Worm (Caenorhabditis elegans) whole organism, L3 larva: Measurements from ENCODE around the gene doxa-1.

ENCODE experiments used
- R02D3.7 ChIP-seq: fragments of 150-350 bp; optimal IDR thresholded peaks from 2 replicates; lab custom pipeline; 2014; ENCODE audit warnings: missing biosample characterization, missing genetic modification characterization
- ZK546.5 ChIP-seq: sonication (generic microtip); optimal IDR thresholded peaks from 2 replicates; lab custom pipeline; 2017; ENCODE audit warnings: missing biosample characterization, missing genetic modification characterization
- aly-2 ChIP-seq: fragments of 150-350 bp; optimal IDR thresholded peaks from 2 replicates; lab custom pipeline; 2014; ENCODE audit warnings: missing biosample characterization, missing genetic modification characterization
- ama-1 ChIP-seq: fragments of 150-350 bp; optimal IDR thresholded peaks from 2 replicates; lab custom pipeline; 2018
- ceh-16 ChIP-seq: sonication (generic microtip); optimal IDR thresholded peaks from 2 replicates; lab custom pipeline; 2017; ENCODE audit warnings: missing biosample characterization, missing genetic modification characterization
- ceh-28 ChIP-seq: fragments of 150-350 bp; optimal IDR thresholded peaks from 2 replicates; lab custom pipeline; 2014; ENCODE audit warnings: missing biosample characterization, missing genetic modification reagents, missing genetic modification characterization
- ceh-82 ChIP-seq: fragments of 150-350 bp; optimal IDR thresholded peaks from 2 replicates; lab custom pipeline; 2014; ENCODE audit warnings: missing biosample characterization, missing genetic modification characterization
- ceh-9 ChIP-seq: sonication (generic microtip); optimal IDR thresholded peaks from 2 replicates; lab custom pipeline; 2018; ENCODE audit warnings: missing biosample characterization, missing genetic modification characterization
- daf-12 ChIP-seq: fragments of 150-350 bp; optimal IDR thresholded peaks from 2 replicates; lab custom pipeline; 2014; ENCODE audit warnings: missing biosample characterization, missing genetic modification reagents, missing genetic modification characterization
- egl-5 ChIP-seq: fragments of 150-350 bp; optimal IDR thresholded peaks from 2 replicates; lab custom pipeline; 2017; ENCODE audit warnings: missing biosample characterization, missing genetic modification reagents, missing genetic modification characterization, inconsistent platforms
- elt-1 ChIP-seq: fragments of 150-350 bp; optimal IDR thresholded peaks from 2 replicates; lab custom pipeline; 2014; ENCODE audit warnings: missing biosample characterization, missing genetic modification characterization
- elt-2 ChIP-seq: sonication (generic microtip); optimal IDR thresholded peaks from 2 replicates; lab custom pipeline; 2016; ENCODE audit warnings: missing genetic modification reagents, mild to moderate bottlenecking, missing genetic modification characterization, missing compliant biosample characterization
- elt-3 ChIP-seq, 3 experiments: fragments of 150-350 bp in 1 of 3; sonication (generic microtip) in 2 of 3; optimal IDR thresholded peaks; 2 replicates in 2 of 3; 4 replicates in 1 of 3; lab custom pipeline; 2014 to 2017; ENCODE audit warnings: missing biosample characterization in 3 of 3, missing genetic modification characterization in 3 of 3
- eor-1 ChIP-seq, 2 experiments: fragments of 150-350 bp; optimal IDR thresholded peaks; 2 replicates each; lab custom pipeline; 2014 to 2018; ENCODE audit warnings: missing biosample characterization in 2 of 2, missing genetic modification characterization in 2 of 2
- fkh-10 ChIP-seq: sonication (generic microtip); optimal IDR thresholded peaks from 2 replicates; lab custom pipeline; 2017; ENCODE audit warnings: missing biosample characterization, missing genetic modification reagents, missing genetic modification characterization
- hmg-11 ChIP-seq: sonication (generic microtip); optimal IDR thresholded peaks from 2 replicates; lab custom pipeline; 2016; ENCODE audit warnings: missing genetic modification characterization, missing compliant biosample characterization
- jun-1 ChIP-seq: fragments of 150-350 bp; optimal IDR thresholded peaks from 2 replicates; lab custom pipeline; 2014; ENCODE audit warnings: missing biosample characterization, missing genetic modification reagents, missing genetic modification characterization
- lin-15B ChIP-seq: fragments of 150-350 bp; optimal IDR thresholded peaks from 2 replicates; lab custom pipeline; 2014; ENCODE audit warnings: missing biosample characterization, missing genetic modification characterization
- lin-39 ChIP-seq: fragments of 150-350 bp; optimal IDR thresholded peaks from 2 replicates; lab custom pipeline; 2018; ENCODE audit warnings: missing biosample characterization, missing genetic modification reagents, missing genetic modification characterization
- mdl-1 ChIP-seq: fragments of 150-350 bp; optimal IDR thresholded peaks from 2 replicates; lab custom pipeline; 2014; ENCODE audit warnings: missing biosample characterization, missing genetic modification characterization
- nfya-1 ChIP-seq: sonication (generic microtip); optimal IDR thresholded peaks from 2 replicates; lab custom pipeline; 2017; ENCODE audit warnings: missing genetic modification characterization, mild to moderate bottlenecking, missing compliant biosample characterization, antibody characterized with exemption, moderate library complexity; ENCODE audit not compliant: insufficient read depth
- nhr-11 ChIP-seq: fragments of 150-350 bp; optimal IDR thresholded peaks from 2 replicates; lab custom pipeline; 2014; ENCODE audit warnings: missing biosample characterization, missing genetic modification characterization
- nhr-12 ChIP-seq: fragments of 150-350 bp; optimal IDR thresholded peaks from 2 replicates; lab custom pipeline; 2014; ENCODE audit warnings: missing biosample characterization, missing genetic modification characterization
- nhr-23 ChIP-seq: fragments of 150-350 bp; optimal IDR thresholded peaks from 2 replicates; lab custom pipeline; 2014; ENCODE audit warnings: missing biosample characterization, missing genetic modification reagents, missing genetic modification characterization
- nhr-237 ChIP-seq: fragments of 150-350 bp; optimal IDR thresholded peaks from 2 replicates; lab custom pipeline; 2014; ENCODE audit warnings: missing biosample characterization, missing genetic modification characterization
- nhr-25 ChIP-seq: sonication (generic microtip); optimal IDR thresholded peaks from 2 replicates; lab custom pipeline; 2017; ENCODE audit warnings: missing biosample characterization, missing genetic modification characterization
- nhr-28 ChIP-seq: fragments of 150-350 bp; optimal IDR thresholded peaks from 2 replicates; lab custom pipeline; 2014; ENCODE audit warnings: missing biosample characterization, missing genetic modification characterization
- nhr-67 ChIP-seq: fragments of 150-350 bp; optimal IDR thresholded peaks from 2 replicates; lab custom pipeline; 2014; ENCODE audit warnings: missing biosample characterization, missing genetic modification characterization
- nhr-76 ChIP-seq: fragments of 150-350 bp; sonication (generic microtip); optimal IDR thresholded peaks from 5 replicates; lab custom pipeline; 2014; ENCODE audit warnings: missing biosample characterization, missing genetic modification characterization
- pha-4 ChIP-seq: fragments of 150-350 bp; optimal IDR thresholded peaks from 2 replicates; lab custom pipeline; 2014; ENCODE audit warnings: missing biosample characterization, missing genetic modification reagents, missing genetic modification characterization
- pqm-1 ChIP-seq: fragments of 150-350 bp; optimal IDR thresholded peaks from 2 replicates; lab custom pipeline; 2017; ENCODE audit warnings: missing biosample characterization, missing genetic modification characterization, inconsistent platforms
- skn-1 ChIP-seq: fragments of 150-350 bp; optimal IDR thresholded peaks from 2 replicates; lab custom pipeline; 2014; ENCODE audit warnings: missing biosample characterization, missing genetic modification characterization
- snpc-4 ChIP-seq: fragments of 150-350 bp; optimal IDR thresholded peaks from 2 replicates; lab custom pipeline; 2014; ENCODE audit warnings: missing biosample characterization, missing genetic modification characterization
- tbx-2 ChIP-seq: sonication (generic microtip); optimal IDR thresholded peaks from 2 replicates; lab custom pipeline; 2016; ENCODE audit warnings: mild to moderate bottlenecking, missing genetic modification characterization, missing compliant biosample characterization
- unc-39 ChIP-seq: sonication (generic microtip); optimal IDR thresholded peaks from 4 replicates; lab custom pipeline; 2017; ENCODE audit warnings: missing biosample characterization, missing genetic modification characterization
- unc-62 ChIP-seq: fragments of 150-350 bp; sonication (generic microtip); optimal IDR thresholded peaks from 4 replicates; lab custom pipeline; 2014; ENCODE audit warnings: missing biosample characterization, missing genetic modification reagents, missing genetic modification characterization
- zag-1 ChIP-seq: fragments of 150-350 bp; optimal IDR thresholded peaks from 2 replicates; lab custom pipeline; 2014; ENCODE audit warnings: missing biosample characterization, missing genetic modification characterization
- ztf-11 ChIP-seq: fragments of 150-350 bp; optimal IDR thresholded peaks from 2 replicates; lab custom pipeline; 2014; ENCODE audit warnings: missing biosample characterization, missing genetic modification characterization
- ztf-4 ChIP-seq: fragments of 150-350 bp; optimal IDR thresholded peaks from 2 replicates; lab custom pipeline; 2014; ENCODE audit warnings: missing biosample characterization, missing genetic modification characterization

doxa-1 gene

DNA sequence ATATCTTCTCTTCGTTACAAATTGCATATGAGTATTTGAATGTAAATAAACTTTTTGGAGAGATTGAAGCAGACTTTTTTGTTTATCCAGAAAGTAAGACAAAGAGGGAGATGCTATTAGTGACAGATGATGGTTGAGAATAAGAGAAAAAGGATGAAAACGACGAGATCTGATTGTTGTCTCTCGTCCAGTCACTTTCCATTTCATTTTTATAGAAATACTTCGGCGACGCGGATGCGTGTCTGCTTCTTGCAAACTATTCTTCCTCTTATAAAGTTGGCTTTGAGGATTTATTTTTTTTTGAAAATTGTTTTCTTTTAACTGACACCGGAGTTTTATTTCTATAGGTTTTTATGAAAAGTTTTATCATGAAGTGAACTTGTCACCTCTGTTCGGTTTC is 25.2 kb upstream of the doxa-1 start:
- TF ChIP-seq hmg-11: no peak
- TF ChIP-seq ama-1 (lab: Kevin White, UChicago): no peak
- TF ChIP-seq nhr-11 (tag; lab: Kevin White, UChicago): no peak
- no peak for TF ChIP-seq ceh-28
- no peak for TF ChIP-seq egl-5
- TF ChIP-seq ceh-82 (tag; lab: Kevin White, UChicago): no peak
- no peak for TF ChIP-seq elt-1 (tag; lab: Kevin White, UChicago)
- TF ChIP-seq tbx-2 (tag; lab: Kevin White, UChicago): no peak
- TF ChIP-seq eor-1 (tag; optimal IDR thresholded peaks at IDR 0.05; lab: Kevin White, UChicago): no peak
- TF ChIP-seq snpc-4 (tag; lab: Kevin White, UChicago): no peak
- no peak for TF ChIP-seq pqm-1 (tag; lab: Kevin White, UChicago)

DNA sequence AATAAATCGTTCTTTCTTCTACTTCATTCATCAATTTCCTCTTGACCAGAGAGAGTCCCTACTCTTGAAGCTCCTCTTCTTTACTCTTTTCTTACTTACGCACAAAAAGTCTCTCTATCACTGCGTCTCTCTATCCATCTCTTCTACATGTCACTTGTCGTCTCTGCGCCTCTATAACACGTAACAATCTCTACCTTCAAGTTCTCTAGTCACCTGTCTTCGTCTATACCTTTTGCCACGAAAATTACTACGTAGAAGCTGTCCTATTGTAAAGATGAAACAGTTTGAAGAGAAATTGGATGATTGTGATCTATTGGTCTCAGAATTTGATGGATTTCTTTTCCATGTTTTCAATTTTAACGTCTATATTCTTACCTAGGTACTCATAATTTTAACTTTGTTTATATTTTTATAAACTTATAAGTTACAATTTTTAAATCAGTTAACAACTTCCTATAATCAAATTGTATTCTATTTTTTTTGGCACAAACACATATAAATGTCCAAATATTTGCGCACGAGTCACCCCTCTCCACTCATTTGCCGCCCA is 24.0 kb upstream of the doxa-1 start, which contains the start of gene C02D5.2:
Gene C02D5.2, plus strand, starts transcription at position 500 of the 550 bp plus-strand sequence.
- TF ChIP-seq ceh-16 (no peak), fkh-10 (GFP tag; lab: Kevin White, UChicago) (no peak), pha-4 (tag; lab: Kevin White, UChicago) (peak; percentile 41), skn-1 (tag; lab: Kevin White, UChicago) (peak; percentile 36), ztf-11 (tag; lab: Kevin White, UChicago) (no peak), lin-15B (tag; lab: Kevin White, UChicago) (peak; percentile 1), zag-1 (tag; lab: Kevin White, UChicago) (no peak), hmg-11 (peak; percentile 42), nhr-25 (tag; lab: Kevin White, UChicago) (no peak), R02D3.7 (no peak), unc-62 (GFP tag; lab: Kevin White, UChicago) (peak; percentile 30), elt-2 (tag; lab: Kevin White, UChicago) (peak; percentile 27), nhr-11 (tag; lab: Kevin White, UChicago) (peak; percentile 6), ceh-82 (tag; lab: Kevin White, UChicago) (no peak), nhr-76 (no peak), lin-39 (tag; lab: Kevin White, UChicago) (peak; percentile 48), pqm-1 (tag; lab: Kevin White, UChicago) (no peak), snpc-4 (tag; lab: Kevin White, UChicago) (peak; percentile 1), unc-39 (tag; lab: Kevin White, UChicago) (no peak), nhr-28 (tag; lab: Kevin White, UChicago) (no peak), nfya-1 (peak; percentile 54), nhr-12 (tag; lab: Kevin White, UChicago) (no peak), ceh-28 (peak; percentile 1)

DNA sequence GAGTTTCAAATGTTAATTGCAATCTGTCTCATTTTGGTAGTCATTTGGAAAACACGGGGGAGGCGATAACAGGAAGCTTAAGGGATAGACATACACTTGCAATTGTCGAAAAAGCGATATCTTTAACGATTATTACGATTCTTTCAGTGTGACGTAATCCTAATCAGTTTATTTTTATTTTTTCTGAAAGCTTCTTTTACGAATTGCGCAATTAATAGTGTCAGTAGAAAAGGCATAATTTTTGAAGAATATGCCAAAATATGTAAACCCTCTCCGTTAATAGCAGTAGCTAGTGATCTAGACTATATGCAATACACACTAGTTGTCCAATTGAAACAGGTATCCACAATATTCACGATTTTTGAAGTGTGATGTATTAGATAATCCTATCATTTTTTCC is 20.5 kb upstream of the doxa-1 start:
- TF ChIP-seq elt-2 (tag; lab: Kevin White, UChicago): no peak
- TF ChIP-seq elt-1 (tag; lab: Kevin White, UChicago): no peak
- no peak for TF ChIP-seq ZK546.5 (tag; lab: Kevin White, UChicago)
- no peak for TF ChIP-seq aly-2 (tag; lab: Kevin White, UChicago)
- no peak for TF ChIP-seq ceh-28
- TF ChIP-seq hmg-11: no peak
- no peak for TF ChIP-seq ztf-4
- TF ChIP-seq nhr-12 (tag; lab: Kevin White, UChicago): no peak
- TF ChIP-seq ztf-11 (tag; lab: Kevin White, UChicago): no peak
- no peak for TF ChIP-seq nhr-11 (tag; lab: Kevin White, UChicago)
- no peak for TF ChIP-seq pqm-1 (tag; lab: Kevin White, UChicago)
- TF ChIP-seq snpc-4 (tag; lab: Kevin White, UChicago): no peak
- no peak for TF ChIP-seq eor-1 (tag; optimal IDR thresholded peaks at IDR 0.05; lab: Kevin White, UChicago)
- TF ChIP-seq ceh-82 (tag; lab: Kevin White, UChicago): no peak
- TF ChIP-seq ceh-9 (tag; lab: Kevin White, UChicago): no peak
- TF ChIP-seq fkh-10 (GFP tag; lab: Kevin White, UChicago): no peak
- TF ChIP-seq mdl-1 (tag; lab: Kevin White, UChicago): no peak
- no peak for TF ChIP-seq unc-62 (GFP tag; lab: Kevin White, UChicago)
- TF ChIP-seq jun-1: no peak
- no peak for TF ChIP-seq daf-12 (tag; lab: Kevin White, UChicago)

DNA sequence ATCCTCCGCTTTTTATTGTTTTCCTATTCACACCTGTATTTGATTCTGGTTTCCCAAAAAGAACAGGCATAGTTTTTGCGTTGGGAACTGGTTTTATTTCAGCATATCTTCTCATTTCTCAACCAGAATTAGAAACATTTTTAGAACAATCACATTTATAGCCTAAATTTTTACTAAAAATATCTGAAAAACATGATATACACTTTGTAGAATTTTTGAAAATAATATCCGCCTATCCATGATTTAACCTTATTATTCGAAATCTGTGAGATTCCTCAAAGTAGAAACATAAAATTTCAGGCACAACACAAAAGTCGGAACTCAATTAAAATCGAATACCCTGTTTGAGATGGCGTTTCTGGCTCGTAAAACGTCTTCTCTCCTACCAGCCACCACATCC is 20.1 kb upstream of the doxa-1 start, which contains the start of gene acdh-6:
Gene acdh-6, plus strand, starts transcription at position 301 of the 400 bp plus-strand sequence.
- no peak for TF ChIP-seq pqm-1 (tag; lab: Kevin White, UChicago)
- TF ChIP-seq nfya-1: no peak
- TF ChIP-seq zag-1 (tag; lab: Kevin White, UChicago): no peak
- no peak for TF ChIP-seq daf-12 (tag; lab: Kevin White, UChicago)
- TF ChIP-seq unc-39 (tag; lab: Kevin White, UChicago): no peak
- no peak for TF ChIP-seq nhr-237 (tag; lab: Kevin White, UChicago)
- TF ChIP-seq nhr-67 (tag; lab: Kevin White, UChicago): no peak
- no peak for TF ChIP-seq nhr-25 (tag; lab: Kevin White, UChicago)
- no peak for TF ChIP-seq elt-3 (tag; optimal IDR thresholded peaks at IDR 0.05; lab: Kevin White, UChicago)
- TF ChIP-seq nhr-23 (tag; lab: Kevin White, UChicago): no peak
- no peak for TF ChIP-seq jun-1
- TF ChIP-seq nhr-11 (tag; lab: Kevin White, UChicago): no peak
